Fruit fly (Drosophila melanogaster): ENCODE results near the gene CG10646.
A peak's percentile ranks its signal among the peaks of the same experiment; 100 is the strongest.

DNA sequence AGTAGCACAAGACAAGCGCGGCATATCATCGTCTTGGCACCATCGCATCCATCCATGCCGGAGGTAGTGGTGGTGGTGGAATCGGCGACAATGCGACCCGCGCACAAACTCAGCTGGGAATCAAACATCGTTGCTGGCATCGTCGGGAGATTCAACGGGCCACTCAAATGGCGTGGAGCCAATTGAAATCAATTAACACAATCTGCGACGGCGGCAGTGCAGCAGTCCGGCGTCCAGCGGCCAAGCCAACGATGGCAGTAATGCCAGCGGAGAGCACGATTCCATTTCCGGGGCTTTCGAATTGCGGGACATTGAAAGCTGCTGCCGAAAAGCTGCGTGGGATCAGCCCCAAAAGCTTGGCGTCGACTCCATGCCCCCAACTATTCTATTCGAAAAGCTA lies 3.9 kb upstream of the CG10646 start, which contains the start of gene CG10654:
- peak; percentile 9 for TF ChIP-seq pb (GFP tag; optimal IDR thresholded peaks at IDR 0.05)
- no peak for TF ChIP-seq CG34422 (GFP tag; IDR thresholded peaks at IDR 0.05)
- no peak for TF ChIP-seq CG30403 (GFP tag; optimal IDR thresholded peaks at IDR 0.05)
- TF ChIP-seq Hr39 (optimal IDR thresholded peaks at IDR 0.05): no peak
- TF ChIP-seq Gug (GFP tag; IDR thresholded peaks at IDR 0.05): no peak
- no peak for TF ChIP-seq HHEX (GFP tag; optimal IDR thresholded peaks at IDR 0.05)
- no peak for TF ChIP-seq unpg (GFP tag; optimal IDR thresholded peaks at IDR 0.05)
- TF ChIP-seq trh (GFP tag; optimal IDR thresholded peaks at IDR 0.05): no peak
- TF ChIP-seq tup (GFP tag; optimal IDR thresholded peaks at IDR 0.05): no peak
- TF ChIP-seq CG16815 (GFP tag; optimal IDR thresholded peaks at IDR 0.05): no peak
- TF ChIP-seq Xbp1 (GFP tag; optimal IDR thresholded peaks at IDR 0.05): no peak
- no peak for TF ChIP-seq CG14014 (GFP tag; IDR thresholded peaks at IDR 0.05)
